Worm (Caenorhabditis elegans) whole organism, L1 larva: ENCODE measurements around the gene hot-4.

Source experiments
- C16A3.4 ChIP-seq: fragments of 150-350 bp; optimal IDR thresholded peaks from 2 replicates; lab custom pipeline; 2014; ENCODE audit warnings: missing biosample characterization, missing genetic modification characterization
- aly-2 ChIP-seq: fragments of 150-350 bp; optimal IDR thresholded peaks from 2 replicates; lab custom pipeline; 2014; ENCODE audit warnings: missing biosample characterization, missing genetic modification characterization
- efl-1 ChIP-seq, 4 experiments: fragments of 150-350 bp; optimal IDR thresholded peaks in 3 of 4; peaks in 1 of 4; 1 replicate in 1 of 4; 2 replicates in 3 of 4; lab custom pipeline; 2014; ENCODE audit warnings: missing biosample characterization in 2 of 4, missing genetic modification characterization in 2 of 4, missing genetic modification reagents in 2 of 4
- lin-13 ChIP-seq: fragments of 150-350 bp; optimal IDR thresholded peaks from 2 replicates; lab custom pipeline; 2014; ENCODE audit warnings: missing biosample characterization, missing genetic modification reagents, missing genetic modification characterization
- nhr-11 ChIP-seq: fragments of 150-350 bp; optimal IDR thresholded peaks from 2 replicates; lab custom pipeline; 2014; ENCODE audit warnings: missing biosample characterization, missing genetic modification characterization
- nhr-237 ChIP-seq: fragments of 150-350 bp; optimal IDR thresholded peaks from 2 replicates; lab custom pipeline; 2014; ENCODE audit warnings: missing biosample characterization, missing genetic modification characterization
- nhr-71 ChIP-seq: sonication (generic microtip); optimal IDR thresholded peaks from 2 replicates; lab custom pipeline; 2016; ENCODE audit warnings: mild to moderate bottlenecking, missing genetic modification characterization, moderate library complexity, missing compliant biosample characterization
- nhr-90 ChIP-seq: sonication (generic microtip); optimal IDR thresholded peaks from 2 replicates; lab custom pipeline; 2016; ENCODE audit warnings: mild to moderate bottlenecking, missing genetic modification characterization, missing compliant biosample characterization; ENCODE audit not compliant: poor library complexity
- rnt-1 ChIP-seq: sonication (generic microtip); optimal IDR thresholded peaks from 2 replicates; lab custom pipeline; 2016; ENCODE audit warnings: mild to moderate bottlenecking, missing genetic modification characterization, moderate library complexity, missing compliant biosample characterization
- skn-1 ChIP-seq: fragments of 150-350 bp; optimal IDR thresholded peaks from 2 replicates; lab custom pipeline; 2014; ENCODE audit warnings: missing biosample characterization, missing genetic modification characterization
- snpc-4 ChIP-seq: fragments of 150-350 bp; optimal IDR thresholded peaks from 2 replicates; lab custom pipeline; 2014; ENCODE audit warnings: missing biosample characterization, missing genetic modification characterization
- zag-1 ChIP-seq: fragments of 150-350 bp; optimal IDR thresholded peaks from 2 replicates; lab custom pipeline; 2014; ENCODE audit warnings: missing biosample characterization, missing genetic modification characterization
- ztf-11 ChIP-seq, 2 experiments: sonication (generic microtip); optimal IDR thresholded peaks; 2 replicates each; lab custom pipeline; 2016 to 2017; ENCODE audit warnings: missing genetic modification characterization in 2 of 2, missing biosample characterization in 1 of 2, missing compliant biosample characterization in 1 of 2

DNA sequence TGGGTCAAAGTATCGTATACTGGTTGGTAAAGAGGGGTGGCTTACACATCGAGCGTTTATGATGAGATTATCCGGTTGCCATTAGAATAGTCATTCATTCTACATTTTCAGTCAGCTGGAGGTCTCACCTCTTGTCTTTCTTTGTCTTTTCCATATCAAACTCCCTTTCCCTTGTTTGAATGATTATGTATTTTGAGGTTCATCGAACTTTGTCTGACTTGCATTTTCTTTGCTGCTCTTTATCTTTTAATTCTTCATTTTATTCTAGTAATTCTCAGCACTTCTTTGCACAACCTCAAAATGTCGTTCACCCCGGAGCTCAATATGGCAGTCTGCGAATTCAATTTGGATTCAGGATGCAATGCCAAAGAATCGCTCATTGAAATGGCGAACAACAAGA lies 23.3 kb downstream of the hot-4 start, which contains the start of gene T12A2.3:
- no peak for TF ChIP-seq rnt-1 (tag; lab: Kevin White, UChicago)
- no peak for TF ChIP-seq efl-1 (optimal IDR thresholded peaks at IDR 0.05; lab: Kevin White, UChicago)
- no peak for TF ChIP-seq efl-1 (GFP tag; optimal IDR thresholded peaks at IDR 0.05 in 1 of 2; lab: Kevin White, UChicago)
- TF ChIP-seq ztf-11 (tag; optimal IDR thresholded peaks at IDR 0.05; lab: Kevin White, UChicago), result no peak
- no peak for TF ChIP-seq lin-13 (GFP tag; lab: Kevin White, UChicago)
- no peak for TF ChIP-seq C16A3.4 (tag; lab: Kevin White, UChicago)
- no peak for TF ChIP-seq skn-1 (tag; lab: Kevin White, UChicago)
- no peak for TF ChIP-seq aly-2
- no peak for TF ChIP-seq nhr-11 (tag; lab: Kevin White, UChicago)
- no peak for TF ChIP-seq zag-1 (tag; lab: Kevin White, UChicago)
- TF ChIP-seq nhr-90 (tag; lab: Kevin White, UChicago), result no peak
- TF ChIP-seq snpc-4 (tag; lab: Kevin White, UChicago), result no peak
- no peak for TF ChIP-seq nhr-237 (tag; lab: Kevin White, UChicago)
- TF ChIP-seq nhr-71 (tag; lab: Kevin White, UChicago), result no peak
